Fruit fly (Drosophila melanogaster) whole organism, pupa: Measurements from ENCODE around the gene Ssk.
A peak's percentile ranks its signal among the peaks of the same experiment; 100 is the strongest.

ENCODE experiments used
- CG10348 ChIP-seq: fragments of 200-800 bp; sonication (Bioruptor generic); IDR thresholded peaks from 2 replicates; pipeline ENCODE4 v1.3.6; 2022; ENCODE audit warnings: missing biosample characterization, missing genetic modification characterization
- CG12605 ChIP-seq: fragments of 200-800 bp; sonication (Bioruptor generic); IDR thresholded peaks from 2 replicates; pipeline ENCODE4 v1.3.6; 2022; ENCODE audit warnings: missing biosample characterization, missing genetic modification characterization
- CG13204 ChIP-seq: fragments of 200-800 bp; sonication (Bioruptor generic); optimal IDR thresholded peaks from 2 replicates; lab custom pipeline; 2018; ENCODE audit warnings: missing biosample characterization, mild to moderate bottlenecking, missing genetic modification characterization, moderate library complexity
- CG14655 ChIP-seq: fragments of 200-800 bp; sonication (Bioruptor generic); optimal IDR thresholded peaks from 3 replicates; lab custom pipeline; 2017; ENCODE audit warnings: mild to moderate bottlenecking, missing biosample characterization, missing genetic modification reagents, missing genetic modification characterization
- CG15710 ChIP-seq: fragments of 200-800 bp; sonication (Bioruptor generic); optimal IDR thresholded peaks from 2 replicates; lab custom pipeline; 2018; ENCODE audit warnings: missing biosample characterization, mild to moderate bottlenecking, missing genetic modification characterization, moderate library complexity
- CG17806 ChIP-seq: fragments of 200-800 bp; sonication (Bioruptor generic); optimal IDR thresholded peaks from 2 replicates; lab custom pipeline; 2018; ENCODE audit warnings: missing biosample characterization, mild to moderate bottlenecking, missing genetic modification characterization, moderate library complexity
- CG32121 ChIP-seq: fragments of 200-800 bp; sonication (Bioruptor generic); IDR thresholded peaks from 2 replicates; pipeline ENCODE4 v1.3.6; 2022; ENCODE audit warnings: missing biosample characterization, missing genetic modification characterization
- CG34367 ChIP-seq: fragments of 200-800 bp; sonication (Bioruptor generic); optimal IDR thresholded peaks from 2 replicates; lab custom pipeline; 2018; ENCODE audit warnings: missing biosample characterization, mild to moderate bottlenecking, missing genetic modification characterization
- CG4496 ChIP-seq: fragments of 200-800 bp; sonication (Bioruptor generic); IDR thresholded peaks from 3 replicates; pipeline ENCODE4 v1.3.6; 2022; ENCODE audit warnings: missing biosample characterization, missing genetic modification characterization
- CG8159 ChIP-seq: fragments of 200-800 bp; sonication (Bioruptor generic); optimal IDR thresholded peaks from 3 replicates; lab custom pipeline; 2018; ENCODE audit warnings: missing biosample characterization, mild to moderate bottlenecking, missing genetic modification characterization, moderate library complexity
- CG8301 ChIP-seq: fragments of 200-800 bp; sonication (Bioruptor generic); optimal IDR thresholded peaks from 2 replicates; lab custom pipeline; 2018; ENCODE audit warnings: missing biosample characterization, mild to moderate bottlenecking, missing genetic modification characterization
- CG9948 ChIP-seq: fragments of 200-800 bp; sonication (Bioruptor generic); optimal IDR thresholded peaks from 2 replicates; lab custom pipeline; 2018; ENCODE audit warnings: missing biosample characterization, mild to moderate bottlenecking, missing genetic modification characterization, moderate library complexity
- D1 ChIP-seq: fragments of 200-800 bp; sonication (Bioruptor generic); optimal IDR thresholded peaks from 2 replicates; lab custom pipeline; 2018; ENCODE audit warnings: missing biosample characterization, mild to moderate bottlenecking, missing genetic modification characterization, moderate library complexity
- EcR ChIP-seq: fragments of 200-800 bp; sonication (Bioruptor generic); optimal IDR thresholded peaks from 3 replicates; lab custom pipeline; 2019; ENCODE audit warnings: missing biosample characterization, missing genetic modification characterization, mild to moderate bottlenecking, moderate library complexity, missing genetic modification reagents
- Ets98B ChIP-seq: fragments of 200-800 bp; sonication (Bioruptor generic); IDR thresholded peaks from 2 replicates; pipeline ENCODE4 v1.3.6; 2022; ENCODE audit warnings: missing biosample characterization, missing genetic modification characterization
- Pif1A ChIP-seq: fragments of 200-800 bp; sonication (Bioruptor generic); optimal IDR thresholded peaks from 3 replicates; lab custom pipeline; 2016; ENCODE audit warnings: missing biosample characterization, missing genetic modification characterization
- Pif1B ChIP-seq: fragments of 200-800 bp; sonication (Bioruptor generic); optimal IDR thresholded peaks from 3 replicates; lab custom pipeline; 2016; ENCODE audit warnings: missing biosample characterization, missing genetic modification characterization
- Snoo ChIP-seq: fragments of 200-800 bp; sonication (Bioruptor generic); optimal IDR thresholded peaks from 3 replicates; lab custom pipeline; 2017; ENCODE audit warnings: missing biosample characterization, mild to moderate bottlenecking, missing genetic modification characterization, inconsistent platforms
- fd96Ca ChIP-seq: fragments of 200-800 bp; sonication (Bioruptor generic); IDR thresholded peaks from 3 replicates; pipeline ENCODE4 v1.3.6; 2022; ENCODE audit warnings: missing biosample characterization, missing genetic modification characterization
- gl ChIP-seq: fragments of 200-800 bp; sonication (Bioruptor generic); optimal IDR thresholded peaks from 2 replicates; lab custom pipeline; 2018; ENCODE audit warnings: missing biosample characterization, mild to moderate bottlenecking, missing genetic modification characterization
- rn ChIP-seq: fragments of 200-800 bp; sonication (Bioruptor generic); IDR thresholded peaks from 2 replicates; pipeline ENCODE4 v1.3.6; 2022; ENCODE audit warnings: missing biosample characterization, missing genetic modification characterization

Gene Ssk

DNA sequence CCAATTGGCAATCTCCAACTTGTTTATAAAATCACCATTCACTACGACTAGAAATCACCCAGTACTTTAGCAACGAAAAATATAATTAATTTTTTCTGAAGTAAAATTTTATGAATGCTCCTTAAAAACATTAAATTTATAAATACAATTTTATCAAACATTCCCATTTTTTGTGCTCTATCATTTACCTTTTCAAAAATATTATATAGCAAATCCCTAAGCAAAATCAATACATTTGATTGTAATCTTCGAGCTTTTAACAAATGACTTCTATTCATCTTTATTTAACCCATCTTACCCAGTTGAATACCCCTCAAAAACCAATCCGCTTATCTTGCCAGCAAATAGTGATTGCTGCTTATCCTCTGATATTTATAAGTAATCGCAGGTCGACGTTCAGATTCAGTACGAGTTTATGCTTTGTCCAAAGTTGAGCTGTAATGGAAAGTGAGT is 33.1 kb downstream of the Ssk start, which contains the start of gene CG17145:
Gene CG17145, plus strand, starts transcription at position 403 of the 453 bp plus-strand sequence.
- no peak for TF ChIP-seq CG17806 (tag; lab: Kevin White, UChicago)

DNA sequence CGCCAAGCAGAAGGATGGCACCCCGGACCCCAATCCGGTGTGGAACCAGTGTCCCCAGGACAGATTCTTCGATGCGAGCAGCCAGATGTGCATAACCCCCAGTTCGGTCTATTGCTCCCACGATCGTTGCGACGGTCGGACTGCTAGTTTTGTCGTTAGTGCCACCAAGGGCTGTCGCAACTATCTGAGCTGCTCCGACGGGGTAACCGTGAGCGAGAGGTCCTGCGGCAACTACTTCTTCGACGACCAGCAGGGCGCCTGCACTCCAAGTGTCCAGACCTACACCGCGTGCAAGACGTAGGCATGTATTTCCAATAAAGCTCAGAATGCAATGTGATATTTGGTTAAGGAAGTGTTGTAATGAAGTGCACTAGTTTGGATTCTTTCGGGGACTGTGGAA is 34.3 kb downstream of the Ssk start:
- no peak for TF ChIP-seq CG32121 (GFP tag; lab: Robert Waterston, UW)

DNA sequence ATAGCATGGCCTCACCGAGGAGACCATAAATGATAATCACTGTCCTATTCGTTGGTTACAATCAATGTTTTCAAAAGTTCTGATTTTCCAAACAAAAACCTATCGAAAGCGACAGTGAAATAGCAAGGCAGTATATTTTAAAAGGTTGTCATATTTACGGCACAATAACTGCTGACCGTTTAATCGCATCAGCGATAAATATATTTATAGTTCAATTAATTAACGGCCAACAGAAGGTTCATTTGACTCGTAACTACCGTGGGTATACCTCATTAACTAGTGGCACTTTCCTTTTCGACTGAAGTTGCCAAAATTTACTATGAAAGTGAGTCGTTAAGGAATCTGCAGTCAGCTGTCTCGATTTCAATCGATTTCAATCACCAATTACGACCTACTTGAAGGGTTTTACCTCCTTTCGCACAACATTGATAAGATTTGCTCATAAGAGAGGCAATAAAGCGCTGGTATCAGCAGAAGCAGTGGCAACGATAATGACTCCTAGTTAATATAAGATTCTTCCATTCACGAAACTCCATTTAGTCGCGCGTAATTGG is 35.2 kb downstream of the Ssk start, which contains the start of gene CG17147:
Gene CG17147, plus strand, starts transcription at position 535 of the 554 bp plus-strand sequence.
- no peak for TF ChIP-seq CG10348 (GFP tag; lab: Robert Waterston, UW)
- no peak for TF ChIP-seq CG12605 (GFP tag; lab: Robert Waterston, UW)
- TF ChIP-seq D1 = no peak
- TF ChIP-seq CG17806 (tag; lab: Kevin White, UChicago) = no peak
- TF ChIP-seq EcR (GFP tag; lab: Kevin White, UChicago) = no peak
- TF ChIP-seq Ets98B (GFP tag; lab: Robert Waterston, UW) = no peak
- TF ChIP-seq CG8301 = no peak
- no peak for TF ChIP-seq CG8159 (tag; lab: Kevin White, UChicago)
- no peak for TF ChIP-seq CG32121 (GFP tag; lab: Robert Waterston, UW)
- no peak for TF ChIP-seq Snoo (tag; lab: Kevin White, UChicago)
- TF ChIP-seq CG34367 (tag; lab: Kevin White, UChicago) = no peak
- TF ChIP-seq CG4496 (GFP tag; lab: Robert Waterston, UW) = no peak
- no peak for TF ChIP-seq gl (tag; lab: Kevin White, UChicago)
- TF ChIP-seq CG13204 = no peak
- TF ChIP-seq Pif1A (GFP tag; lab: Kevin White, UChicago) = no peak
- no peak for TF ChIP-seq Pif1B (GFP tag; lab: Kevin White, UChicago)
- no peak for TF ChIP-seq CG15710 (tag; lab: Kevin White, UChicago)
- TF ChIP-seq CG14655 (GFP tag; lab: Kevin White, UChicago) = no peak
- no peak for TF ChIP-seq fd96Ca (GFP tag; lab: Robert Waterston, UW)

DNA sequence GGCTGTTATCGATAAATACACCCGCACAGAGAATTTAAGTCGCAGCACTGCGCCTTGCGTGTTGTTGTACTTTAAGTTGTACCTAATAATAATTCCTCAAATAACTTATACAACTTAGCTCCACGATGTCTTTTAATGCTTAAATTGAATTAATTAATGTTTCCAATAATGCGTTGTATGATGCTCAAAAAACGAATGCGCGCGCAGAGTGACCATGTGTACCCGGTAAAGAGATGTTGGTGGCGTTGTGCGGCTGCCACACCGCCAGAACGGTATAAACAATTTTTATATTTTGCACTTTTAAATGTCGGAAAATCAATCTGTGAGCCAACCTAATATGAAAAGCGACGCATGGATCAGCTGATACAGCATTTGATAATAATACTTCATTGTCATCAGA is 37.8 kb downstream of the Ssk start:
- TF ChIP-seq Snoo (tag; lab: Kevin White, UChicago) (no peak), D1 (no peak), CG8301 (no peak), fd96Ca (GFP tag; lab: Robert Waterston, UW) (no peak), EcR (GFP tag; lab: Kevin White, UChicago) (no peak), rn (GFP tag; lab: Robert Waterston, UW) (no peak), CG17806 (tag; lab: Kevin White, UChicago) (no peak)

DNA sequence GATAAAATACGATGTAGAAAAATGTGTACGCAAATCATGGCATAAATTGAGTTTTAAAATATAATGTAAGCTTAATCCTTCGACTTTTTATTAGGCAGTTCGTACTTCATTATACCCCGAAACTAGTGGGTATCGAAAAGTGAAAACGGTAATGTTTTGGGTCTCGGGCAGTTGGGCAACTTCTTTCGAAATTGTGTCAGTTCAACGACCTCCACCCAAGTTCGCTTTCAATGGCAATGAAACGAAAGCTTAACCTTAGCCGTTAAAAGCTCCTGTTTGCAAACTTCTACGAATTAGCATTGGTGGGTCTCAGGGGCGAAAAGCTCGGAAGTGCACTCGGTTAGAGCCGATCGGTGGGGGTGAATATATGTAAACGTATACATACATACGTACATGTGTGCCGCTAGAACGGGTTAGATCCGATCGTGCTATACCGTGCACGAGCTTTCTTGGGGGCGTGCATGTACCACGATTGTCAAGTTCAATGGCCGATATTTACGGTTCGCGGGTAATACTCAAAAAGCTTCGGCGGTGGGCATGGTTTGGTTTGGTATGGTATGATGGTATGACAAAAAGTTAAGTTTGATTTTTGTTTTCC is 42.0 kb downstream of the Ssk start:
- TF ChIP-seq CG12605 (GFP tag; lab: Robert Waterston, UW) = no peak
- TF ChIP-seq EcR (GFP tag; lab: Kevin White, UChicago) = peak; percentile 97

DNA sequence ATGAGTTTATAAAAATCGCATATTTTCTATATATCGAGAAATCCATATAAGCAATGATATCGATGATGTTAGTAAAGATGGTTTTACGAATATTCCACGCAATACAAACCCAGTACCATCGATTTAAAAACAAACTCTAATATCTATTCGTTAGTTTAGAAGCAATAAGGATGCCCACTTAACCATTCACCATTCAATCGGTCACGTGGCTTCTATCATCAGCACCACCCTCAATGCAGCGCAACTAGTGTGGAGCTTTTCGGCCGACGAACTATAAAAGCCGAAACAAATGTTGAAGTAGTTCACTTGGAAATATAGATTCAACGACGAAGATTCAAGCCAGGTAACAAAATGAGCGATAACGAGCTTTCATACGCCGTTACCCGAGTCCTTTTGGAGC is 43.0 kb downstream of the Ssk start, which contains the start of gene CG13813:
Gene CG13813, plus strand, starts transcription at position 301 of the 400 bp plus-strand sequence.
- no peak for TF ChIP-seq Pif1B (GFP tag; lab: Kevin White, UChicago)
- TF ChIP-seq Snoo (tag; lab: Kevin White, UChicago) = no peak
- TF ChIP-seq CG12605 (GFP tag; lab: Robert Waterston, UW) = no peak
- TF ChIP-seq CG10348 (GFP tag; lab: Robert Waterston, UW) = no peak
- no peak for TF ChIP-seq CG17806 (tag; lab: Kevin White, UChicago)
- TF ChIP-seq CG9948 = no peak
- TF ChIP-seq CG8301 = no peak
- no peak for TF ChIP-seq Pif1A (GFP tag; lab: Kevin White, UChicago)
- no peak for TF ChIP-seq CG8159 (tag; lab: Kevin White, UChicago)
- no peak for TF ChIP-seq fd96Ca (GFP tag; lab: Robert Waterston, UW)
- TF ChIP-seq CG4496 (GFP tag; lab: Robert Waterston, UW) = no peak
- no peak for TF ChIP-seq EcR (GFP tag; lab: Kevin White, UChicago)
- TF ChIP-seq D1 = no peak
- TF ChIP-seq CG15710 (tag; lab: Kevin White, UChicago) = no peak
- TF ChIP-seq CG34367 (tag; lab: Kevin White, UChicago) = no peak
- TF ChIP-seq CG32121 (GFP tag; lab: Robert Waterston, UW) = no peak
- no peak for TF ChIP-seq gl (tag; lab: Kevin White, UChicago)

DNA sequence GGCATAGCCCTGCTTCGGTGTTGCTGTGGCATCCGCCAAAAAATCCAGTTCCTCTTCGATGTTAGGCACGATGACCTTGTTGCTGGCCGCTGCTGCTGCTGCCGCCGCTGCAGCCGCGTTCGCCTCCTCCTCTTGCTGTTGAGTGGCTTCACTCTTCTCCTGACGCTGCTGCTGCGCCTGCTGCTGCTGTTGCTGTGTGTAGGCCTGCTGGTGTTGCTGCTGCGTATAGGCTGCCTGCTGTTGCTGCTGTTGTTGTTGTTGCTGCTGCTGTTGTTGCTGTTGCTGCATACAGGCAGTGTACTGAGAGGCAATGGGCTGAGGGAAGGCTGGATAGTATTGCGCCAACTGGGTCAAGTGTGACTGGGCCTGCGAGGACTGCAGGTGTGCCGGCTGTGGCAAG is 48.8 kb downstream of the Ssk start:
- no peak for TF ChIP-seq CG32121 (GFP tag; lab: Robert Waterston, UW)
- no peak for TF ChIP-seq Pif1A (GFP tag; lab: Kevin White, UChicago)
- no peak for TF ChIP-seq CG14655 (GFP tag; lab: Kevin White, UChicago)
- TF ChIP-seq fd96Ca (GFP tag; lab: Robert Waterston, UW) = no peak
- no peak for TF ChIP-seq Pif1B (GFP tag; lab: Kevin White, UChicago)
- no peak for TF ChIP-seq CG9948
- no peak for TF ChIP-seq Ets98B (GFP tag; lab: Robert Waterston, UW)
- no peak for TF ChIP-seq CG8159 (tag; lab: Kevin White, UChicago)
- no peak for TF ChIP-seq CG10348 (GFP tag; lab: Robert Waterston, UW)
- TF ChIP-seq rn (GFP tag; lab: Robert Waterston, UW) = no peak
- no peak for TF ChIP-seq CG15710 (tag; lab: Kevin White, UChicago)
- TF ChIP-seq, all 21 proteins: peak for 0
